Fruit fly (Drosophila melanogaster) whole organism, embryonic: ENCODE measurements around the gene Alp4.

ENCODE experiments used
- ATbp ChIP-seq: fragments of 200-800 bp; sonication (Bioruptor generic); optimal IDR thresholded peaks from 2 replicates; lab custom pipeline; 2017; ENCODE audit warnings: missing biosample characterization, mild to moderate bottlenecking, missing genetic modification characterization, missing genetic modification reagents
- Adf1 ChIP-seq: fragments of 200-800 bp; sonication (Bioruptor generic); IDR thresholded peaks from 2 replicates; pipeline ENCODE4 v1.3.6; 2022; ENCODE audit warnings: missing biosample characterization, missing genetic modification characterization
- Blimp-1 ChIP-seq: fragments of 200-800 bp; sonication (Bioruptor generic); optimal IDR thresholded peaks from 3 replicates; lab custom pipeline; 2018; ENCODE audit warnings: missing biosample characterization, missing genetic modification characterization, mild to moderate bottlenecking, moderate library complexity, missing genetic modification reagents
- CG10366 ChIP-seq: fragments of 200-800 bp; sonication (Bioruptor generic); IDR thresholded peaks from 2 replicates; pipeline ENCODE4 v1.3.6; 2022; ENCODE audit warnings: missing biosample characterization, missing genetic modification characterization
- CG11398 ChIP-seq: fragments of 200-800 bp; sonication (Bioruptor generic); optimal IDR thresholded peaks from 2 replicates; lab custom pipeline; 2016; ENCODE audit warnings: missing biosample characterization, missing genetic modification characterization
- CG12744 ChIP-seq: fragments of 200-800 bp; sonication (Bioruptor generic); optimal IDR thresholded peaks from 2 replicates; lab custom pipeline; 2016; ENCODE audit warnings: missing biosample characterization, missing genetic modification characterization
- CG13287 ChIP-seq: fragments of 200-800 bp; sonication (Bioruptor generic); IDR thresholded peaks from 2 replicates; pipeline ENCODE4 v1.3.6; 2022; ENCODE audit warnings: missing biosample characterization, missing genetic modification characterization; ENCODE audit not compliant: partially characterized antibody
- CG14710 ChIP-seq: fragments of 200-800 bp; sonication (Bioruptor generic); optimal IDR thresholded peaks from 3 replicates; lab custom pipeline; 2019; ENCODE audit warnings: missing biosample characterization, mild to moderate bottlenecking, missing genetic modification characterization, moderate library complexity
- CG15073 ChIP-seq: fragments of 200-800 bp; sonication (Bioruptor generic); optimal IDR thresholded peaks from 2 replicates; lab custom pipeline; 2016; ENCODE audit warnings: missing biosample characterization, missing genetic modification characterization
- CG15696 ChIP-seq: fragments of 200-800 bp; sonication (Bioruptor generic); optimal IDR thresholded peaks from 2 replicates; lab custom pipeline; 2019; ENCODE audit warnings: missing biosample characterization, mild to moderate bottlenecking, missing genetic modification characterization, moderate library complexity
- CG16863 ChIP-seq: fragments of 200-800 bp; sonication (Bioruptor generic); optimal IDR thresholded peaks from 3 replicates; lab custom pipeline; 2016; ENCODE audit warnings: missing biosample characterization, missing genetic modification characterization
- CG17612 ChIP-seq: fragments of 200-800 bp; sonication (Bioruptor generic); IDR thresholded peaks from 2 replicates; pipeline ENCODE4 v1.3.6; 2022; ENCODE audit warnings: missing biosample characterization, missing genetic modification characterization
- CG33557 ChIP-seq: fragments of 200-800 bp; sonication (Bioruptor generic); optimal IDR thresholded peaks from 2 replicates; lab custom pipeline; 2019; ENCODE audit warnings: missing biosample characterization, mild to moderate bottlenecking, missing genetic modification characterization, moderate library complexity
- CG34422 ChIP-seq: fragments of 200-800 bp; sonication (Bioruptor generic); IDR thresholded peaks from 3 replicates; pipeline ENCODE4 v1.3.6; 2022; ENCODE audit warnings: missing biosample characterization, missing genetic modification characterization
- CG6689 ChIP-seq: fragments of 200-800 bp; sonication (Bioruptor generic); IDR thresholded peaks from 2 replicates; pipeline ENCODE4 v1.3.6; 2022; ENCODE audit warnings: missing biosample characterization, missing genetic modification characterization
- CG7928 ChIP-seq: fragments of 200-800 bp; sonication (Bioruptor generic); optimal IDR thresholded peaks from 2 replicates; lab custom pipeline; 2017; ENCODE audit warnings: missing biosample characterization, mild to moderate bottlenecking, missing genetic modification characterization
- CG8765 ChIP-seq: fragments of 200-800 bp; sonication (Bioruptor generic); IDR thresholded peaks from 2 replicates; pipeline ENCODE4 v1.3.6; 2022; ENCODE audit warnings: missing biosample characterization, missing genetic modification characterization
- CG9727 ChIP-seq: fragments of 200-800 bp; sonication (Bioruptor generic); optimal IDR thresholded peaks from 3 replicates; lab custom pipeline; 2017; ENCODE audit warnings: missing biosample characterization, mild to moderate bottlenecking, missing genetic modification characterization
- CG9932 ChIP-seq: fragments of 200-800 bp; sonication (Bioruptor generic); IDR thresholded peaks from 2 replicates; pipeline ENCODE4 v1.3.6; 2022; ENCODE audit warnings: missing biosample characterization, missing genetic modification characterization
- D ChIP-seq, 2 experiments: fragments of 200-800 bp in 1 of 2; fragments of >200 bp in 1 of 2; sonication (Bioruptor generic) in 1 of 2; optimal IDR thresholded peaks; 2 replicates in 1 of 2; 3 replicates in 1 of 2; lab custom pipeline; 2017; ENCODE audit warnings: mild to moderate bottlenecking in 1 of 2, missing biosample characterization in 1 of 2, missing genetic modification characterization in 1 of 2, missing genetic modification reagents in 1 of 2
- D19A ChIP-seq: fragments of 200-800 bp; optimal IDR thresholded peaks from 3 replicates; lab custom pipeline; 2019; ENCODE audit warnings: missing biosample characterization, mild to moderate bottlenecking, missing genetic modification characterization, moderate library complexity
- Dfd ChIP-seq, 2 experiments: fragments of >200 bp; optimal IDR thresholded peaks; 2 replicates each; lab custom pipeline; 2017; ENCODE audit warnings: missing biosample characterization in 2 of 2, missing genetic modification characterization in 2 of 2
- E2f2 ChIP-seq: fragments of 200-800 bp; sonication (Bioruptor generic); IDR thresholded peaks from 2 replicates; pipeline ENCODE4 v1.3.6; 2022; ENCODE audit warnings: missing biosample characterization, missing genetic modification characterization
- Eip74EF ChIP-seq, 2 experiments: fragments of 200-800 bp in 1 of 2; fragments of >200 bp in 1 of 2; sonication (Bioruptor generic) in 1 of 2; optimal IDR thresholded peaks; 2 replicates each; lab custom pipeline; 2017 to 2019; ENCODE audit warnings: missing biosample characterization in 2 of 2, missing genetic modification characterization in 2 of 2, mild to moderate bottlenecking in 1 of 2, moderate library complexity in 1 of 2
- Ets65A ChIP-seq: fragments of 200-800 bp; sonication (Bioruptor generic); peaks from one replicate; lab custom pipeline; 2016; ENCODE audit warnings: missing biosample characterization, missing genetic modification characterization
- Kr ChIP-seq: fragments of 200-800 bp; sonication (Bioruptor generic); optimal IDR thresholded peaks from 2 replicates; lab custom pipeline; 2017; ENCODE audit warnings: missing biosample characterization, mild to moderate bottlenecking, missing genetic modification characterization
- Med ChIP-seq: fragments of 200-800 bp; sonication (Bioruptor generic); peaks from one replicate; lab custom pipeline; 2016; ENCODE audit warnings: missing biosample characterization, missing genetic modification characterization, mild to moderate bottlenecking, inconsistent platforms, moderate library complexity
- Nf-YB ChIP-seq: fragments of 200-800 bp; sonication (Bioruptor generic); optimal IDR thresholded peaks from 3 replicates; lab custom pipeline; 2019; ENCODE audit warnings: missing biosample characterization, mild to moderate bottlenecking, missing genetic modification characterization, moderate library complexity
- Opbp ChIP-seq: fragments of 200-800 bp; sonication (Bioruptor generic); IDR thresholded peaks from 3 replicates; pipeline ENCODE4 v1.3.6; 2022; ENCODE audit warnings: missing biosample characterization, missing genetic modification characterization; ENCODE audit not compliant: partially characterized antibody
- Optix ChIP-seq: fragments of 200-800 bp; sonication (Bioruptor generic); IDR thresholded peaks from 3 replicates; pipeline ENCODE4 v1.3.6; 2022; ENCODE audit warnings: missing biosample characterization, missing genetic modification characterization
- Spps ChIP-seq: fragments of 200-800 bp; sonication (Bioruptor generic); optimal IDR thresholded peaks from 2 replicates; lab custom pipeline; 2018; ENCODE audit warnings: missing biosample characterization, mild to moderate bottlenecking, missing genetic modification characterization
- Xbp1 ChIP-seq: fragments of 200-800 bp; sonication (Bioruptor generic); optimal IDR thresholded peaks from 3 replicates; lab custom pipeline; 2016; ENCODE audit warnings: missing biosample characterization, mild to moderate bottlenecking, missing genetic modification characterization
- Xrp1 ChIP-seq: fragments of 200-800 bp; sonication (Bioruptor generic); IDR thresholded peaks from 2 replicates; pipeline ENCODE4 v1.3.6; 2022; ENCODE audit warnings: missing biosample characterization, missing genetic modification characterization
- chm ChIP-seq: fragments of 200-800 bp; sonication (Bioruptor generic); IDR thresholded peaks from 2 replicates; pipeline ENCODE4 v1.3.6; 2022; ENCODE audit warnings: missing biosample characterization, missing genetic modification characterization
- ci ChIP-seq: fragments of 200-800 bp; sonication (Bioruptor generic); IDR thresholded peaks from 3 replicates; pipeline ENCODE4 v1.3.6; 2022; ENCODE audit warnings: missing biosample characterization, missing genetic modification characterization
- fd64A ChIP-seq: fragments of 200-800 bp; sonication (Bioruptor generic); optimal IDR thresholded peaks from 3 replicates; lab custom pipeline; 2018; ENCODE audit warnings: missing biosample characterization, mild to moderate bottlenecking, missing genetic modification characterization
- klu ChIP-seq: fragments of 200-800 bp; sonication (Bioruptor generic); IDR thresholded peaks from 2 replicates; pipeline ENCODE4 v1.3.6; 2022; ENCODE audit warnings: missing biosample characterization, missing genetic modification characterization
- kni ChIP-seq: fragments of 200-800 bp; sonication (Bioruptor generic); optimal IDR thresholded peaks from 3 replicates; lab custom pipeline; 2017; ENCODE audit warnings: mild to moderate bottlenecking, missing biosample characterization, missing genetic modification reagents, missing genetic modification characterization
- knrl ChIP-seq: fragments of 200-800 bp; sonication (Bioruptor generic); IDR thresholded peaks from 3 replicates; pipeline ENCODE4 v1.3.6; 2022; ENCODE audit warnings: missing biosample characterization, missing genetic modification characterization; ENCODE audit not compliant: partially characterized antibody
- p53 ChIP-seq: fragments of 200-800 bp; sonication (Bioruptor generic); optimal IDR thresholded peaks from 2 replicates; lab custom pipeline; 2016; ENCODE audit warnings: missing biosample characterization, missing genetic modification characterization
- prd ChIP-seq, 3 experiments: fragments of >200 bp in 2 of 3; fragments of 200-800 bp in 1 of 3; sonication (Bioruptor generic) in 1 of 3; optimal IDR thresholded peaks in 2 of 3; IDR thresholded peaks in 1 of 3; 2 replicates in 2 of 3; 3 replicates in 1 of 3; pipeline versions ENCODE4 v1.3.6 to Lab custom; 2017 to 2022; ENCODE audit warnings: missing biosample characterization in 1 of 3, missing genetic modification characterization in 1 of 3
- pum ChIP-seq: fragments of 200-800 bp; sonication (Bioruptor generic); optimal IDR thresholded peaks from 2 replicates; lab custom pipeline; 2016; ENCODE audit warnings: missing biosample characterization, missing genetic modification characterization
- sc ChIP-seq, 3 experiments: fragments of >200 bp in 2 of 3; fragments of 200-800 bp in 1 of 3; sonication (Bioruptor generic) in 1 of 3; optimal IDR thresholded peaks; 2 replicates in 2 of 3; 3 replicates in 1 of 3; lab custom pipeline; 2017; ENCODE audit warnings: mild to moderate bottlenecking in 1 of 3, missing biosample characterization in 1 of 3, missing genetic modification characterization in 1 of 3, missing genetic modification reagents in 1 of 3
- sim ChIP-seq: fragments of 200-800 bp; sonication (Bioruptor generic); IDR thresholded peaks from 2 replicates; pipeline ENCODE4 v1.3.6; 2022; ENCODE audit warnings: missing biosample characterization, missing genetic modification characterization
- stwl ChIP-seq: fragments of 200-800 bp; sonication (Bioruptor generic); optimal IDR thresholded peaks from 3 replicates; lab custom pipeline; 2018; ENCODE audit warnings: missing biosample characterization, mild to moderate bottlenecking, missing genetic modification characterization, moderate library complexity
- tll ChIP-seq, 2 experiments: fragments of 200-800 bp in 1 of 2; fragments of >200 bp in 1 of 2; sonication (Bioruptor generic) in 1 of 2; optimal IDR thresholded peaks; 2 replicates each; lab custom pipeline; 2017 to 2019; ENCODE audit warnings: missing biosample characterization in 2 of 2, missing genetic modification characterization in 2 of 2, mild to moderate bottlenecking in 1 of 2, moderate library complexity in 1 of 2
- ttk ChIP-seq: fragments of 200-800 bp; sonication (Bioruptor generic); IDR thresholded peaks from 2 replicates; pipeline ENCODE4 v2.1.2; 2022; ENCODE audit warnings: missing biosample characterization, missing genetic modification characterization
- vvl ChIP-seq: fragments of 200-800 bp; sonication (Bioruptor generic); IDR thresholded peaks from 2 replicates; pipeline ENCODE4 v1.3.6; 2022; ENCODE audit warnings: missing biosample characterization, missing genetic modification characterization

Gene Alp4

dm6 chr3R:31070732-31071131 lies 22.0 kb downstream of the Alp4 start (continued):
- TF ChIP-seq Blimp-1 (GFP tag; lab: Kevin White, UChicago): peak; percentile 20
- TF ChIP-seq CG9727: peak; percentile 10
- no peak for TF ChIP-seq Kr (GFP tag; lab: Kevin White, UChicago)
- TF ChIP-seq Optix (GFP tag; lab: Robert Waterston, UW): no peak
- peak; percentile 18 for TF ChIP-seq CG15696 (tag; lab: Kevin White, UChicago)
- TF ChIP-seq Spps: no peak
- TF ChIP-seq tll (GFP tag; optimal IDR thresholded peaks at IDR 0.05; lab: Kevin White, UChicago): peak in 1 of 2 experiments; percentile 45
- TF ChIP-seq knrl: no peak
- 0 out of 3 replicates have a peak, but pooled peaks have one; percentile 22 for TF ChIP-seq ci
- TF ChIP-seq kni: peak; percentile 51
- TF ChIP-seq CG34422: no peak
- peak; percentile 35 for TF ChIP-seq ATbp
- peak; percentile 23 for TF ChIP-seq CG33557 (GFP tag; lab: Kevin White, UChicago)
- peak; percentile 2 for TF ChIP-seq Ets65A
- peak; percentile 7 for TF ChIP-seq Med
- no peak for TF ChIP-seq D19A (tag; lab: Kevin White, UChicago)
- no peak for TF ChIP-seq D (optimal IDR thresholded peaks at IDR 0.05; lab: Kevin White, UChicago)
- peak; percentile 9 for TF ChIP-seq D (GFP tag; optimal IDR thresholded peaks at IDR 0.05; lab: Kevin White, UChicago)
- TF ChIP-seq CG15073 (GFP tag; lab: Kevin White, UChicago): no peak
- no peak for TF ChIP-seq CG8765
- peak; percentile 17 for TF ChIP-seq fd64A (GFP tag; lab: Kevin White, UChicago)

dm6 chr3R:31086394-31086793 lies 37.7 kb downstream of the Alp4 start:
- TF ChIP-seq sim (GFP tag; lab: Robert Waterston, UW): no peak
- peak; percentile 73 for TF ChIP-seq CG12744 (GFP tag; lab: Kevin White, UChicago)
- peak; percentile 15 for TF ChIP-seq p53 (GFP tag; lab: Kevin White, UChicago)
- TF ChIP-seq CG13287 (GFP tag; lab: Robert Waterston, UW): peak; percentile 51; the same call in 1 of the 2 replicates
- TF ChIP-seq Adf1: 0 out of 2 replicates have a peak, but pooled peaks have one; percentile 28
- TF ChIP-seq Xbp1: peak; percentile 1
- peak; percentile 15; the same call in 1 of the 2 replicates for TF ChIP-seq E2f2
- 0 out of 2 replicates have a peak, but pooled peaks have one; percentile 9 for TF ChIP-seq CG17612 (GFP tag; lab: Robert Waterston, UW)
- no peak for TF ChIP-seq sc (optimal IDR thresholded peaks at IDR 0.05; lab: Kevin White, UChicago)
- no peak for TF ChIP-seq sc (GFP tag; optimal IDR thresholded peaks at IDR 0.05; lab: Kevin White, UChicago)
- peak in 1 of 2 experiments; percentile 52 for TF ChIP-seq Eip74EF (GFP tag; optimal IDR thresholded peaks at IDR 0.05; lab: Kevin White, UChicago)
- peak; percentile 17 for TF ChIP-seq CG16863 (GFP tag; lab: Kevin White, UChicago)
- 0 out of 2 replicates have a peak, but pooled peaks have one; percentile 26 for TF ChIP-seq ttk
- no peak for TF ChIP-seq prd (optimal IDR thresholded peaks at IDR 0.05; lab: Kevin White, UChicago)
- TF ChIP-seq prd (GFP tag; IDR thresholded peaks at IDR 0.05; lab: Robert Waterston, UW): 0 out of 3 replicates have a peak, but pooled peaks have one; percentile 5
- TF ChIP-seq CG11398 (GFP tag; lab: Kevin White, UChicago): no peak
- 0 out of 2 replicates have a peak, but pooled peaks have one; percentile 23 for TF ChIP-seq vvl (GFP tag; lab: Robert Waterston, UW)
- peak; percentile 69; the same call in 2 of the 3 replicates for TF ChIP-seq Opbp
- peak; percentile 40 for TF ChIP-seq stwl (tag; lab: Kevin White, UChicago)
- no peak for TF ChIP-seq CG14710
- 0 out of 2 replicates have a peak, but pooled peaks have one; percentile 25 for TF ChIP-seq Xrp1 (GFP tag; lab: Robert Waterston, UW)
- no peak for TF ChIP-seq CG6689 (GFP tag; lab: Robert Waterston, UW)
- TF ChIP-seq chm (GFP tag; lab: Robert Waterston, UW): peak; percentile 74
- 0 out of 2 replicates have a peak, but pooled peaks have one; percentile 27 for TF ChIP-seq klu
- TF ChIP-seq Dfd (GFP tag; optimal IDR thresholded peaks at IDR 0.05; lab: Kevin White, UChicago): peak in 1 of 2 experiments; percentile 53
- TF ChIP-seq CG7928 (GFP tag; lab: Kevin White, UChicago): no peak
- TF ChIP-seq Nf-YB (GFP tag; lab: Kevin White, UChicago): peak; percentile 20
- peak; percentile 16; the same call in 1 of the 2 replicates for TF ChIP-seq CG9932 (GFP tag; lab: Robert Waterston, UW)
- no peak for TF ChIP-seq CG10366 (GFP tag; lab: Robert Waterston, UW)
- TF ChIP-seq pum (GFP tag; lab: Kevin White, UChicago): peak; percentile 3
